Fruit fly (Drosophila melanogaster): Measurements from ENCODE around the gene msopa.

Gene msopa

DNA sequence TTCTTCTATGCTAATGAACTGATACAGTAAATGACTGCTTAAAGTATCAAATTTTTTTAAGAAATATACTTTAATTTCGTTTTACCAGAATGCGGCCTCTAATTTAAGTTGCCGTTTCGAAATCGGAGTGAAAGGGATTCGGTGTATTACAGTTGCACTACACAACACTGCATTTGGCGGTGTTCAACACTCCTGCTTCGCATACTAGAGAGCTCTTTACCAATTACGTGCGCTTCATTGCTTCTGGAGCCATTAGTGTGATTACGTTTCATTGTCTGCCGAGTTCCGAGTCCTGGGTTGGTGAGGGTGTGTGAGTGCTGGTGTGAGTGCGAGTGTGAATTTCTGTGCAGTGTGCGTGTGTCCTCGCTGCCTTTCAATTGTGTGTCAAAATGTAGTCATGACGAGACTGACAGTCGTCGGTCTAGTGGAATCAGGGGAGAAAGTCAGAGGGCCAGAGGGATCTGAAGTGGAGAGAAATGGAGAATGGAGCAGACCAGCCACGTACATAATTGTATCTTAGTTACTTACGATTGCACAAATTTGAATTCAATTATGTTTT is 11.9 kb downstream of the msopa start:
- TF ChIP-seq CG17801 (GFP tag; optimal IDR thresholded peaks at IDR 0.05; ENCODE audit: partially characterized antibody) = no peak

dm6 chr3L:22106704-22107103 is 24.2 kb downstream of the msopa start:
- TF ChIP-seq CG17801 (GFP tag; optimal IDR thresholded peaks at IDR 0.05; ENCODE audit: partially characterized antibody) = no peak

- TF ChIP-seq CG17801 (GFP tag; optimal IDR thresholded peaks at IDR 0.05; ENCODE audit: partially characterized antibody) = no peak
Observed at dm6 chr3L:22109903-22110302, 27.4 kb downstream of the msopa start.

dm6 chr3L:22113186-22113585 is 30.7 kb downstream of the msopa start:
- no peak for TF ChIP-seq CG17801 (GFP tag; optimal IDR thresholded peaks at IDR 0.05; ENCODE audit: partially characterized antibody)

DNA sequence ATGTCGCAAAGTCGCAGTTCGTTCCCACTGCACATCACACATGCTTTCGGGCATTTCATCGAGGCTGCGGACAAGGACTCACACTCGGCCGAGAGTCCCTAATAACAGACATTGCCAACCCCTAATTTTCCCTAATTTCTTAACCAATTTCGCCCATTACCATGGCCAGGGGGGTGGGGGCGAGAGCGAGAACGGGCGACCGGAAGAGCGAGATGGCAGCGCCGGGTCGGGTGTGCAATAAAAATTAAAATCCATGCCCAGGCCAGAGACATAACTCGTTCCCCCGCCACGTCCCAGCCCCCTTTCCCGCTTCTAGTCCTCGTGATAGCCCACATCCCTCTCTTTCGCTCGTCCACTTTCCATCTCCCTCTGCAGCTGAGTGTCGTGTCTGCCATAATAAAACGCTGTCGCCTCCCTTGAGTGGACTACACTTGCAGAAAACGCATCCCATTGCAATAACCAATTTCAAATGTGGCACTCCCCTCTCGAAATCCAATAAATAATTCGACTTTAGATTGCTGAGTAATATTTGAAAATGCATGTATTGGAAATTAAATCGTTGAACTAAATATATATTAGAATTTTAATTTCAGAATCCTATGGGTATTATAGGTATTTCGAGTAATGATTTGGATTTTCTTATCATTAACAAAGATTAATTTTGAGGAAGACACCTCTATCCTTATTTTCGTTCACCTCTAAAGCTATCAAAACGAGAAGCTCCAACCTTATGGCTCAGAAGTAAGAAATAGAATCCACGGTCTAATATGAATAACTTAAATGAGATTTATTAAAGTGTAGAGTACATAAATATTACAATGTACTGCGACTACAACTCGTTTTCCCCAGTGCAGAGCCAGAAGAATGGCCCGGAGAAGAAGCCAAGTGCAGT is 47.6 kb downstream of the msopa start:
- TF ChIP-seq CG17801 (GFP tag; optimal IDR thresholded peaks at IDR 0.05; ENCODE audit: partially characterized antibody) = no peak

- no peak for TF ChIP-seq CG17801 (GFP tag; optimal IDR thresholded peaks at IDR 0.05; ENCODE audit: partially characterized antibody)
Observed at dm6 chr3L:22130747-22131078, 48.2 kb downstream of the msopa start.

DNA sequence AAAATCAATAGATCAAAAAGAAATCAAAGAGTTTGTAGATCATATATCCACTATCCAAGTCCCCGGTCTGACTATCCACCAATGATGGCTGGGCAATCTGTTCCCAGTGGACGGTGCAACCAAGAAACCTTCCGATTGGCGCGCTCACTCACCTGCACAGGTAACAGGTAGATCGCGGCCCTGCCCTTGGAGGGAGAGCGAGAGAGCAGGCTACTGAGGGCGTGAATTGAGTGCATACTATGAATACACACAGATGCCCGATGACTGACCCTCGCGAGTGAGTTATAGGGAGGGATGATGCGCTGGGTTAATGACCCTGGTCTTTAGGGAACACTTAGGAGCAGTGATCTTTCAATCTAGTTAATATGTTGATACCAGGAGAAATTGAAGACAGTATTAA is 50.2 kb downstream of the msopa start:
- TF ChIP-seq CG17801 (GFP tag; optimal IDR thresholded peaks at IDR 0.05; ENCODE audit: partially characterized antibody) = no peak
